Worm (Caenorhabditis elegans): ENCODE results near the gene F53F4.18.

ce11 chrV:13566967-13567366, 23.0 kb upstream of the F53F4.18 start:
- TF ChIP-seq nhr-237 (tag; optimal IDR thresholded peaks at IDR 0.05) (no peak), dmd-4 (tag; optimal IDR thresholded peaks at IDR 0.05) (no peak), elt-3 (tag; optimal IDR thresholded peaks at IDR 0.05) (no peak), F13H6.1 (tag; optimal IDR thresholded peaks at IDR 0.05) (no peak), sma-3 (GFP tag; optimal IDR thresholded peaks at IDR 0.05) (peak; percentile 25), ama-1 (optimal IDR thresholded peaks at IDR 0.05) (peak; percentile 19), unc-62 (GFP tag; optimal IDR thresholded peaks at IDR 0.05) (no peak), ztf-4 (tag; optimal IDR thresholded peaks at IDR 0.05) (no peak), snpc-4 (tag; optimal IDR thresholded peaks at IDR 0.05) (no peak), alr-1 (tag; optimal IDR thresholded peaks at IDR 0.05) (no peak)
